Worm (Caenorhabditis elegans): ENCODE data around the gene lys-10.

Gene lys-10

DNA sequence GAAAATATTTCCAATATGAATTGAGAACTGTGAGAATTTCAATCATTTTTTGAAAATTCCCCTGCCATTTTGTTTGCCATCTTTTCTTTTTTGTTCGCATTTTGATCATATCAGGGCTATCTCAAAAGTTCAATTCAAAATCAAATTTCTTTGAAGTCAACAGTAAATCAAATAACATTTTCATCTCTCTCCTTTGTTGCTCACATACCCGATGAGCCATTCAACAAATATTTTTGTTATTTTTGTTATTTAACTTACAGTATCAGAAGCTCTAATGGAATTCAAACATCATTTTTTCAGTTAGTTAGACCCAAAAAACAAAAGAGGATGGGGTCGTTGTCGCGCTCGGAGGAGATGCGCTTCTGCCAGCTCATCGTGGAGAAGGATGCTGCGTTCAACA lies 29.0 kb upstream of the lys-10 start, which contains the start of gene vha-5:
Gene vha-5, plus strand, starts transcription at position 301 of the 400 bp plus-strand sequence.
- TF ChIP-seq ztf-4 (tag; optimal IDR thresholded peaks at IDR 0.05) (no peak), skn-1 (tag; optimal IDR thresholded peaks at IDR 0.05) (no peak), F16B12.6 (tag; optimal IDR thresholded peaks at IDR 0.05) (no peak), efl-1 (optimal IDR thresholded peaks at IDR 0.05) (no peak), efl-1 (GFP tag; optimal IDR thresholded peaks at IDR 0.05 in 1 of 2) (no peak), lsy-2 (tag; optimal IDR thresholded peaks at IDR 0.05) (no peak), ceh-88 (GFP tag; IDR thresholded peaks at IDR 0.05) (no peak), sox-4 (tag; optimal IDR thresholded peaks at IDR 0.05) (no peak), nhr-20 (tag; optimal IDR thresholded peaks at IDR 0.05) (no peak), sup-37 (GFP tag; optimal IDR thresholded peaks at IDR 0.05) (no peak), nhr-11 (tag; optimal IDR thresholded peaks at IDR 0.05) (no peak), hlh-17 (GFP tag; optimal IDR thresholded peaks at IDR 0.05; ENCODE audit: borderline replicate concordance) (no peak)

DNA sequence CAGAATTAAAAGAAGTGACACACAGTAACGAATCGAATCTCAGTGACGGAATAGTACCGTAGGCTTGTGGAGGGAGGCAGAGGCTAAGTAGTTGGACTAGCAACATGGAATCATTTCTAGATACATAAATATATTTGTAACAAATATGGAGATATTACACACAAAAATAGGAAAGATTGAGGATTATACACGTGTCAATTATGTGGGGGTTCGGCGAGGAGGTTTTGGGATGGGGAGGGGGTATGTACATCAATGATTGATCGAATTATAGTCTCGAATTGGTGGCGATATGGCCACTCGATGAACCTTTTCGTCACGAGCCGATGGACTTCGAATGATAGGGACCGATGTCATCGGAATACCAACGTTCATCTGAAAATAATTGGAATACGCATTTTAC lies 25.2 kb upstream of the lys-10 start:
- TF ChIP-seq nhr-11 (tag; optimal IDR thresholded peaks at IDR 0.05) (no peak), egl-27 (tag; optimal IDR thresholded peaks at IDR 0.05) (no peak), efl-1 (optimal IDR thresholded peaks at IDR 0.05) (no peak), efl-1 (GFP tag; optimal IDR thresholded peaks at IDR 0.05 in 1 of 2) (peak in 1 of 2 experiments; percentile 64), mep-1 (tag; optimal IDR thresholded peaks at IDR 0.05) (no peak)

DNA sequence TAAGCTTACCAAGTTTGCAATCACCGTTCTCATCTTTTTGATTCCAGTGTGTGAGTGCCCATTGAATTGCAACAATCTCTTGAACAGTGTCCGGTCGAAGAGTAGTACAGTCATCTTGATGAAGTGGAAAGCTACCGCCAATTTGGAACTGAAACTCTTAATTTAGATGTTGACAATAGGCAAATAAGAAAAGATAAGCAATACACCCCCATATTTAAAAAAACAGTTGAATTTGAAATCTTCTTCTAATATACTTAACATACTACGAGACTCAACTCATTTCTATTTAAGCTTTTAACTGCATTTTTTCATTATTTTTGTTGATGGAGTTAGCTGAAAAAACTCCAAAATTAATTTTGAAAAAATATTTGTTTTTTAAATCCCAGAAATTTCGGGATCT lies 20.5 kb upstream of the lys-10 start:
- TF ChIP-seq dsc-1 (tag; optimal IDR thresholded peaks at IDR 0.05), result no peak
- TF ChIP-seq snu-23 (GFP tag; optimal IDR thresholded peaks at IDR 0.05), result no peak
- no peak for TF ChIP-seq ceh-82 (tag; optimal IDR thresholded peaks at IDR 0.05)
- TF ChIP-seq efl-1 (optimal IDR thresholded peaks at IDR 0.05), result no peak
- peak in 1 of 2 experiments; percentile 56 for TF ChIP-seq efl-1 (GFP tag; optimal IDR thresholded peaks at IDR 0.05 in 1 of 2)
- TF ChIP-seq pax-3 (tag; optimal IDR thresholded peaks at IDR 0.05), result no peak
- TF ChIP-seq hlh-17 (GFP tag; optimal IDR thresholded peaks at IDR 0.05; ENCODE audit: borderline replicate concordance), result no peak

DNA sequence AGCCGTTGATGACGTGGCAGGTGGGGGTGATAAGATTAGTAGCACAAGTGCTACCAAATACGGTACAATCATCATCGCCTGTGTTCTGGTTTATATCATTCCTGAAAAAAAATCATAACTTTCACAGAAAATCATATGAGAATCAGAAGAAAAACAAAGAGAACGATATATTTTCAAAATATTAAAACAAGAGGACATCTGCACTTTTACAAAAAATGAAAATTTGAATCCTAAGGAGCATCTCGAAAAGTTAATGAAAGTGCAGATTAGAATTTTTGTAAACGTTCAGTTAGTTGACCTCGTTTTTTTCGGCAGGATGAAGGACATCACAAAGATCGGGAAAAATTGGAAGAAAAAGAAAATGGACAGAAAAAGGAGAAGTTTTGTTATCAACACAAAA lies 19.8 kb upstream of the lys-10 start, which contains the start of gene F35H10.10:
Gene F35H10.10, minus strand, starts transcription at position 101 of the 400 bp plus-strand sequence.
- TF ChIP-seq rnt-1 (tag; optimal IDR thresholded peaks at IDR 0.05) (no peak), blmp-1 (tag; optimal IDR thresholded peaks at IDR 0.05) (peak; percentile 84)

DNA sequence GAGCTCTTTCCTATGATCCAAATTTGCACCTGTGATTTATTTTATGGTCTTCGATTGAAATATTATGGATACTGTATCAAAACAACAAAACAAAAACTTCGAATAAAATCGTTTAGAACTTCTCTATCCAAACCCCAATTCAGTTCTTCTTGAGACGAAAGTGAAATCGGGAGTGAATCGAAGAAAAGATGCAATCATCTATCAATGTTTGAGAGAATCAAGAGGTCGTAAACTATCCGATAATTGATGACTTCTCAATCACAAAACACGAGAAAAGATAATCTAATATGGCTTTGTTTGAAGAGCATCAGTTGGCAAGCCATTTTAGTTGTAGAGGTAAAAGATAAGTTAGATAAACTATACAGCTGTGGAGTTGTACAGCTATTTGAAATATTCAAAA lies 14.8 kb upstream of the lys-10 start:
- TF ChIP-seq lin-14 (GFP tag; optimal IDR thresholded peaks at IDR 0.05) (peak; percentile 39), aly-2 (tag; optimal IDR thresholded peaks at IDR 0.05) (no peak), blmp-1 (tag; optimal IDR thresholded peaks at IDR 0.05) (peak; percentile 97), hlh-17 (GFP tag; optimal IDR thresholded peaks at IDR 0.05; ENCODE audit: borderline replicate concordance) (no peak), nhr-84 (tag; optimal IDR thresholded peaks at IDR 0.05) (no peak), fkh-8 (tag; optimal IDR thresholded peaks at IDR 0.05) (no peak), nhr-47 (tag; optimal IDR thresholded peaks at IDR 0.05) (no peak), tlp-1 (tag; optimal IDR thresholded peaks at IDR 0.05) (no peak), grh-1 (GFP tag; IDR thresholded peaks at IDR 0.05) (no peak), elt-3 (tag; optimal IDR thresholded peaks at IDR 0.05) (peak in 2 of 6 experiments; percentile 5 to 13), nhr-237 (tag; optimal IDR thresholded peaks at IDR 0.05) (no peak), nhr-20 (tag; optimal IDR thresholded peaks at IDR 0.05) (no peak), alr-1 (tag; optimal IDR thresholded peaks at IDR 0.05; ENCODE audit: borderline replicate concordance) (no peak)

DNA sequence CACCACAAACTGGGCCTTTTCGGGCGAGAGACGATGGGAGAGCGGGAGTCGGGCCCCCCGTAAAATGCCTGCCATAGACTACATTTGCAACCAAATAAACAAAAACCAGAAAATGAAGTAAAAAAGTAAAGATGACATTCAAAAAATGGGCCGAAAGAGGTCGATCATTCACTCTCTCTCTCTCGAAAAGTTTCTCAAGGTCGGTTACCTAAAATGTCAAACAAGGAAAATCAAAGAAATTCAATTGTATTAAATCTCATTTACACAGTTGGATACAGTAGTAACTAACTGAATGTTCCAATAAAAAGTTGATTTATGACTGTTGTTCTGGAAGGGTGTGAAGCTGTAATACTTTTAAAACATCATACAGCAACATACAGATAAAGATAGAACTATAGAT lies 13.8 kb upstream of the lys-10 start:
- TF ChIP-seq lin-14 (GFP tag; optimal IDR thresholded peaks at IDR 0.05), result peak; percentile 40
- peak; percentile 71 for TF ChIP-seq nhr-85 (tag)
- no peak for TF ChIP-seq nhr-90 (tag; optimal IDR thresholded peaks at IDR 0.05; ENCODE audit: poor library complexity)
- no peak for TF ChIP-seq ztf-4 (tag; optimal IDR thresholded peaks at IDR 0.05)
- TF ChIP-seq ceh-90 (tag; optimal IDR thresholded peaks at IDR 0.05), result no peak
- peak; percentile 76 for TF ChIP-seq blmp-1 (tag; optimal IDR thresholded peaks at IDR 0.05)
- TF ChIP-seq C16A3.4 (tag; optimal IDR thresholded peaks at IDR 0.05), result no peak
